Fruit fly (Drosophila melanogaster): ENCODE data around the gene CG46339.

Gene CG46339

DNA sequence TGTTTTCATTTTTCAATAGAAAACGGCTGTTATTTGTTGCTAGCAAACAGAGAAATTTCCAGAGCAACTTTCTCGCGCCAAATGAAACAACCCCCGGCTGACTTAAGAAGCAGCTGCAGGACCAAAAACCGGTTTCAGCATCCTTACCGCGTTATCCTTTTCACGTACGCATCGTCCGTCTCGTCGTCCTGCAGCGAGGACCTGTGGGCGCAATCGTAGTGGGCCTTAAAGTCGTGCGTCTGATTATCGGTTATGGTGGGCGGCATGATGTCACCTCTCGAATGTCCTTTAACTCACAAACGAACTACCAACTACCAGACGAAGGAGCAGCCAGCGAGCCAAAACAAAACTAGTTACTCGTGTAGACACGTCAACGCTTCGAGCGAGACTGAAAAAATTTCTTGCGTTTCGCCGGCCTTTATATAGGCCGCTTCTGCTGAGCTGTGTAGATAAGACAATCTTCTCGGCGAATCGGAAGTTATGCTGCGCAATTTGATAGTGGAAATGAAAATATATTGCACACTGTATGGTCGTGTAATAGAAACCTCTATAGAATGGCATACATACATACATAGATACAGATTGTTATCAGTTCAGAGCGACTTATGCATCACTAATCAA is 37.4 kb downstream of the CG46339 start:
- TF ChIP-seq Clk (GFP tag; optimal IDR thresholded peaks at IDR 0.05) (no peak), Hr96 (GFP tag; optimal IDR thresholded peaks at IDR 0.05) (no peak), pad (GFP tag; optimal IDR thresholded peaks at IDR 0.05) (no peak), CG14711 (tag; optimal IDR thresholded peaks at IDR 0.05) (no peak), kay (GFP tag; ENCODE audit: borderline replicate concordance) (no peak), toe (GFP tag; optimal IDR thresholded peaks at IDR 0.05) (no peak)

DNA sequence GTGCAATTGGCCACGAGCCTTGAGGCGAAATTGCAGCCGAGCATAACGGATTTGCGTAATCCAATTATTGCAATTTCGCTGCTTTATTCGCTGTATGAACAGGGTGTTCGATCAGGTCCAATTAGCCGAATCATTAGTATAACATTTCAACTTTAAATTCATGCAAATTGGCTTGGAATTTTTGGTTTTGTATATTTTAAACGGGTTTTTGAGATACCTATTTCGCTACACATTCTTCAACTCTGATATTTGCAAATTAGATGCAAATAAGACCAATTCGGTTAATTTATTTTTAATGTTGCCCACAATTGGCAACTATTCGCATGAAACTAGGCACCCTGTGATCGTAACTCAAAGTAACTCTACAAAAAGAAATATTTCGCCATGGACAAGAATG is 37.9 kb downstream of the CG46339 start:
- peak; percentile 91 for TF ChIP-seq Crg-1 (GFP tag; optimal IDR thresholded peaks at IDR 0.05)
- no peak for TF ChIP-seq kay (GFP tag; ENCODE audit: borderline replicate concordance)
- TF ChIP-seq Hr96 (GFP tag; optimal IDR thresholded peaks at IDR 0.05): peak; percentile 80
- TF ChIP-seq CG7045 (GFP tag; optimal IDR thresholded peaks at IDR 0.05): peak; percentile 35
- TF ChIP-seq ovo (GFP tag; optimal IDR thresholded peaks at IDR 0.05): no peak
- peak; percentile 45 for TF ChIP-seq toe (GFP tag; optimal IDR thresholded peaks at IDR 0.05)
- TF ChIP-seq CG14711 (tag; optimal IDR thresholded peaks at IDR 0.05): peak; percentile 85
- TF ChIP-seq CG5204 (GFP tag; optimal IDR thresholded peaks at IDR 0.05): peak; percentile 48
- peak; percentile 99 for TF ChIP-seq bab1 (GFP tag; optimal IDR thresholded peaks at IDR 0.05)
- peak; percentile 35 for TF ChIP-seq Mnt (GFP tag; optimal IDR thresholded peaks at IDR 0.05)
- TF ChIP-seq cic (GFP tag; optimal IDR thresholded peaks at IDR 0.05): no peak
- TF ChIP-seq Clk (GFP tag; optimal IDR thresholded peaks at IDR 0.05): peak; percentile 35
- TF ChIP-seq pad (GFP tag; optimal IDR thresholded peaks at IDR 0.05): peak; percentile 73
- TF ChIP-seq tj (GFP tag; optimal IDR thresholded peaks at IDR 0.05): peak; percentile 70
- TF ChIP-seq CG12768 (GFP tag; optimal IDR thresholded peaks at IDR 0.05): no peak
- TF ChIP-seq CG33017 (tag; optimal IDR thresholded peaks at IDR 0.05): peak; percentile 40
- TF ChIP-seq cnc (optimal IDR thresholded peaks at IDR 0.05): no peak
- TF ChIP-seq CG7101 (tag; optimal IDR thresholded peaks at IDR 0.05): peak; percentile 82
- TF ChIP-seq CG11617 (GFP tag; optimal IDR thresholded peaks at IDR 0.05): peak; percentile 51
- TF ChIP-seq CG1620 (GFP tag; optimal IDR thresholded peaks at IDR 0.05): peak; percentile 92

DNA sequence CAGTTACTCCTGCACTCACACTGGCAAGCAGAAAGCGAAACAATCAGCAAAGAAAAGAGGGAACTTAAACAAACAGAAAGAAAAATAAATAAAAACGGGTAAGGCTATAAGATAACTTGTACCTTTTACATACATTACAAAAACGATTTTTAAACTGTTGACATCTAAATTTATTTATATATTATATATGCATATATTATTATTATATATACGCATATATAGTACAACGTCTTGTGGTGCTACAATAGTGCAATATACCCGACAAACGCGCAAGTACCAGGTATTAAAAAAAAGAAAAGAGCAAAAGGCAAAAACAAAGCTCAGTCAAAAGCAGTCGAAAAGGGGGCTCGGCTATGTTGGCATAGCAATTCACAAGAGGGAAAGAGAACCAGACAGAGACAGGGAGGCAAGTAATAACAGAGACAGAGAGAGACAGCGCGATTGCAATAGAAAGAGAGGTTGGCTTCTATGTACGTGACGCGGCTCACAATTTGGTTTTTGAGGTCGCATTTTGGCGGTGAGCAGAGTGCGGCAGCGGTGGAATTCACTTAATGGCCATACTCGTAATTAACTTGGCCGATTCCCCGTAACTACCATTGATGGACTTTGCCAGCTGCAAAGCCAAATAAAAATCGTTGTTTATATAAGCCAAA is 38.6 kb downstream of the CG46339 start:
- peak; percentile 35 for TF ChIP-seq CG7101 (tag; optimal IDR thresholded peaks at IDR 0.05)
- TF ChIP-seq ovo (GFP tag; optimal IDR thresholded peaks at IDR 0.05): no peak
- TF ChIP-seq tj (GFP tag; optimal IDR thresholded peaks at IDR 0.05): peak; percentile 33
- TF ChIP-seq CG14711 (tag; optimal IDR thresholded peaks at IDR 0.05): peak; percentile 72
- TF ChIP-seq Hr96 (GFP tag; optimal IDR thresholded peaks at IDR 0.05): no peak
- TF ChIP-seq kay (GFP tag; ENCODE audit: borderline replicate concordance): no peak
- TF ChIP-seq pad (GFP tag; optimal IDR thresholded peaks at IDR 0.05): peak; percentile 4
- TF ChIP-seq cic (GFP tag; optimal IDR thresholded peaks at IDR 0.05): no peak
- no peak for TF ChIP-seq CG33017 (tag; optimal IDR thresholded peaks at IDR 0.05)
- TF ChIP-seq CG5204 (GFP tag; optimal IDR thresholded peaks at IDR 0.05): no peak
- no peak for TF ChIP-seq Mnt (GFP tag; optimal IDR thresholded peaks at IDR 0.05)
- no peak for TF ChIP-seq cnc (optimal IDR thresholded peaks at IDR 0.05)
- TF ChIP-seq CG12768 (GFP tag; optimal IDR thresholded peaks at IDR 0.05): no peak
- no peak for TF ChIP-seq CG11617 (GFP tag; optimal IDR thresholded peaks at IDR 0.05)
- no peak for TF ChIP-seq toe (GFP tag; optimal IDR thresholded peaks at IDR 0.05)
- no peak for TF ChIP-seq CG1620 (GFP tag; optimal IDR thresholded peaks at IDR 0.05)
- TF ChIP-seq bab1 (GFP tag; optimal IDR thresholded peaks at IDR 0.05): no peak
- no peak for TF ChIP-seq Clk (GFP tag; optimal IDR thresholded peaks at IDR 0.05)
- no peak for TF ChIP-seq CG7045 (GFP tag; optimal IDR thresholded peaks at IDR 0.05)
- TF ChIP-seq Crg-1 (GFP tag; optimal IDR thresholded peaks at IDR 0.05): no peak

DNA sequence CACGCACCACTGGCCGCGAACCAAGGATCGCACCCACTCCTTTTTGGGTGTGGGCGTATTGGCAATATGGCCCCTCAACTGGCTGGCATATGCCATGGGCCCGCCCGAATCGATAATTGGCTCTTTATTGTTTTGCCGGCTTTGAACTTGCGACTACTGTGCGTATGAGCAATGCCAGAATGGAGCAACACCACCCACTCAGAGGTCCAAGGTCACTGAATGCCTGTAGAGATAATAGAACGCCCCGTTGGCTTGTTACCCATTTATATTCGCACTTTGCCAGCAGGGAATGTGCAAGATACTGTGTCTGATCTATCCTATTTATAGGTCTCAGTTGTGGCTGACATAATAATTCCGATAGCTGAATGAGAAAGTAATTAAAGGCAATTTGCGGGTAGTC is 40.0 kb downstream of the CG46339 start:
- no peak for TF ChIP-seq tj (GFP tag; optimal IDR thresholded peaks at IDR 0.05)
- TF ChIP-seq CG7045 (GFP tag; optimal IDR thresholded peaks at IDR 0.05): no peak
- no peak for TF ChIP-seq pad (GFP tag; optimal IDR thresholded peaks at IDR 0.05)
- TF ChIP-seq cic (GFP tag; optimal IDR thresholded peaks at IDR 0.05): no peak

DNA sequence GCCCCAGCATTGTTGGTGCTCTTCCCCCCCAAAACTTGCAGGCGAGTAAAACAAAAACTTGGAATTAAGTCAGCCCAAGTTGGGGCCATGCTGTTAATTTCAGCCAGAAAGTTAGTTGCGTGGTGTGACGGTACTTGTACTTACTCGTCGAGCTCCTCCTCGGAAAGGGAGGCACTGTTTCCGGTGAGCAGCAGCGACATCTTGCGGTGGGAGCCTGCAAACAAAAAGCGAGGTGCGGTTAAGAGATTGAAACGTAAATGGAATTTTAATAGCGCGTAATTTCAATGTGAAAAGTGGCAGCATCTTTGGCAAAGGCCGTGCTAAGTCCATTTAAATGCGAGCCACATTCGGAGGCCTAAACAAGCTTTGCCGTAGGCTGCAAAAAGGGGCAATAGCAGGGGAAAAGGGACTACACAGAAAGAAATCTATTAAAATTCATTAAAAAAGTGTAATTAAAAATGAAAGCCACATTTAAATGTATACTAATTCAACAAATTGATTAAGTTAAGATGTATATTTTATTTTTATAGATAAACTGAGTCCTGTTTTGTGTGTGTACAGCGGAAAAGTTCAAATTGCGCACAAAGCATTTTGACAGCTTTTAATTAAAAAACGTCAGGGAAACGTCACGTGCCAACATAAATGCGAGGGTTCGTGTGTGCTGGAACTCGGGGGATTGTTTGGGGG is 41.0 kb downstream of the CG46339 start:
- TF ChIP-seq cic (GFP tag; optimal IDR thresholded peaks at IDR 0.05): no peak
- TF ChIP-seq CG1620 (GFP tag; optimal IDR thresholded peaks at IDR 0.05): no peak
- no peak for TF ChIP-seq CG5204 (GFP tag; optimal IDR thresholded peaks at IDR 0.05)
- no peak for TF ChIP-seq bab1 (GFP tag; optimal IDR thresholded peaks at IDR 0.05)
- no peak for TF ChIP-seq Hr96 (GFP tag; optimal IDR thresholded peaks at IDR 0.05)
- no peak for TF ChIP-seq ovo (GFP tag; optimal IDR thresholded peaks at IDR 0.05)
- TF ChIP-seq CG7045 (GFP tag; optimal IDR thresholded peaks at IDR 0.05): no peak
- TF ChIP-seq CG33017 (tag; optimal IDR thresholded peaks at IDR 0.05): no peak
- no peak for TF ChIP-seq CG7101 (tag; optimal IDR thresholded peaks at IDR 0.05)
- no peak for TF ChIP-seq pad (GFP tag; optimal IDR thresholded peaks at IDR 0.05)
- TF ChIP-seq CG14711 (tag; optimal IDR thresholded peaks at IDR 0.05): no peak
- no peak for TF ChIP-seq CG11617 (GFP tag; optimal IDR thresholded peaks at IDR 0.05)
- TF ChIP-seq Crg-1 (GFP tag; optimal IDR thresholded peaks at IDR 0.05): no peak
- no peak for TF ChIP-seq cnc (optimal IDR thresholded peaks at IDR 0.05)
- no peak for TF ChIP-seq CG12768 (GFP tag; optimal IDR thresholded peaks at IDR 0.05)
- TF ChIP-seq toe (GFP tag; optimal IDR thresholded peaks at IDR 0.05): no peak
- no peak for TF ChIP-seq Mnt (GFP tag; optimal IDR thresholded peaks at IDR 0.05)
- no peak for TF ChIP-seq tj (GFP tag; optimal IDR thresholded peaks at IDR 0.05)
